Fruit fly (Drosophila melanogaster) whole organism, pupa: Measurements from ENCODE around the gene CG31650.

Experiments used
- CG12605 ChIP-seq: fragments of 200-800 bp; sonication (Bioruptor generic); IDR thresholded peaks from 2 replicates; pipeline ENCODE4 v1.3.6; 2022; ENCODE audit warnings: missing biosample characterization, missing genetic modification characterization
- CG32121 ChIP-seq: fragments of 200-800 bp; sonication (Bioruptor generic); IDR thresholded peaks from 2 replicates; pipeline ENCODE4 v1.3.6; 2022; ENCODE audit warnings: missing biosample characterization, missing genetic modification characterization
- Pif1B ChIP-seq: fragments of 200-800 bp; sonication (Bioruptor generic); optimal IDR thresholded peaks from 3 replicates; lab custom pipeline; 2016; ENCODE audit warnings: missing biosample characterization, missing genetic modification characterization
- fd96Ca ChIP-seq: fragments of 200-800 bp; sonication (Bioruptor generic); IDR thresholded peaks from 3 replicates; pipeline ENCODE4 v1.3.6; 2022; ENCODE audit warnings: missing biosample characterization, missing genetic modification characterization

DNA sequence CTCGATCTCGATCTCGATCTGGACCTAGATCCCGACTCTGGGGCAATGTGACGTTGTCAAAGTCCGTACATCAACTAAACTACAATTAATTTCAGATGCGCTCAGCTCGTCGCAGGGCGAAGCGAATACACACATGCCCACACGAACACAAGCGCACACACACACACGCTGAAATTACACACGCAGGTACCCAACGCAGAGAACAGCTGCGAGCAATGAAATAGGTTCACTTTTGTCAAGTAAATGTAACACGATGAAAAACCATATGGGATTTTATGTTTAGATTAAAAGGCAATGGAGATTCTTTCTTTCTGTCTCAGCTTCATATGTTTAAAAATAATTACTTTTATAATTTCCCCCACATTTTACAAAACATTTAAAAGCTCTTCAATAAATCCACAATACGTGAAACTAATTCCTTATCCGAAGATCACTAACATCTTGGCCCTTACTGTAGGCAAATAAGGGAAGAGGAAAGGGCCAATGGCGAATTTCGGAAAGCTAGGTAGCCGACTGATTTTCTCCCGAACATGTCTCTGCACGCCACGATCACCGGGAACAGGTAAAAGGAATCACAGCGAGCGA, 44.1 kb downstream of the CG31650 start:
- TF ChIP-seq CG32121 (GFP tag; lab: Robert Waterston, UW) (peak; percentile 32), fd96Ca (peak; percentile 69), CG12605 (GFP tag; lab: Robert Waterston, UW) (peak; percentile 59; the same call in 1 of the 2 replicates), Pif1B (GFP tag; lab: Kevin White, UChicago) (peak; percentile 85)
